Worm (Caenorhabditis elegans) whole organism, early embryonic: ENCODE measurements around the gene C09G1.4.

Experiments used
- F13C5.2 ChIP-seq: sonication (generic microtip); optimal IDR thresholded peaks from 2 replicates; lab custom pipeline; 2017; ENCODE audit warnings: mild to moderate bottlenecking, missing genetic modification characterization, inconsistent platforms, missing compliant biosample characterization
- hmbx-1 ChIP-seq: sonication (generic microtip); optimal IDR thresholded peaks from 2 replicates; lab custom pipeline; 2016; ENCODE audit warnings: mild to moderate bottlenecking, missing genetic modification characterization, missing compliant biosample characterization

DNA sequence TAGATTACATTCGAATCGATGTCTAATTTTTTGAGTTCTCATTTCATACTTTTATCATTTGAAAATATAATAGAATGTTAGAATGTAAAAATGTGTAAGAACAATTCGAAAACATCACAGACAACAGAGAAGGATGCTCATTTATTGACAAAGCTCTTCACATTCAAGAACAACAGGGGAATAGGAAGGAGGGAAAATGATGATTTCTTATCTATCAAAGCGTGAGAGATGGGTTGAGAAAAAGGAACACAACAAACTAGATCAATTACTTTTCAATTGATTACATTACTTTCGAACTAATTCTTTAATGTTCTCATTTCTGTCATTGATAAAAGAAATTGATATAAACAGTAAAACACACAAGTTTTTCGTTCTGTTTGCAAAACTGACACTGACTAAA lies 10.4 kb upstream of the C09G1.4 start, which contains the start of the genes VB0395L.1 and nhx-1:
- no peak for TF ChIP-seq hmbx-1 (tag; lab: Kevin White, UChicago)
- TF ChIP-seq F13C5.2 (tag; lab: Kevin White, UChicago), result no peak
